Fruit fly (Drosophila melanogaster): ENCODE measurements around the gene GckIII.

The GckIII gene

DNA sequence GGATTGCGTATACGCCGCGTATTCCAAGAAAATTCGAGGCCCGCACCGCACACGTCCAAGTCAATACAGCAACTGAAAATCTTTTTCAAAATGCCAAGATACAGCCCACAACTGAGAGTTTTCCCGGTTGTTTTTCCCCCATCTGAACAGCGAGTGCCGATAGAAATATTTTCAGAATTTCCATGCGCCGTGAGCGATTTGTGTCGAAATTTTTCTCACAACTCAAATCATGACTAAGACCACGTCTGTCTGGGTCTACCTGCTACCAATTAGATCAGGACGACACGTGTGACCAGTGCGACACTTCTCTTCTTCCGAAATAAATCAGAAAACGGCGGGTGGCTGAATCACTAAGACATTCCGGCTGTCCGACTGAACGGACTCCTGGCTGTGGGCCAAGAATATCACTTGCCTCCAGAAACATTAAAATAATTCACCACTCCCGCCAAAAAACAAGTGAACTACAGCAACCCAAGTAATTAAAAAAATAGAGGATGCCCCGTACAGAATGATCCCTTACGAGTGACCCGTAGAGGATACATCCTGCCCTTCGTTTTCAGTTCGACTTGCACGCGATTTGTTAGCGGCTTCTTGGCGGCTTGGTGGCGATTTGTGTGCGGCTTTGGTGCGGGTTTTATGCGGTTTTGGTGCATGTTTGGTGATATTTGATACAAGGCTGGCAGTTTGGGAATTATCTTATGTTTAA is 40.2 kb downstream of the GckIII start, which contains the start of gene cher:
Gene cher (minus strand): TSS at position 51 of the 706 bp plus-strand sequence.
- TF ChIP-seq CG8359 (GFP tag; optimal IDR thresholded peaks at IDR 0.05; ENCODE audit: borderline replicate concordance) = peak; percentile 97
- TF ChIP-seq cwo (GFP tag; optimal IDR thresholded peaks at IDR 0.05) = peak; percentile 30
- TF ChIP-seq salm (tag; optimal IDR thresholded peaks at IDR 0.05) = no peak
- TF ChIP-seq CoRest (tag; optimal IDR thresholded peaks at IDR 0.05) = no peak
- TF ChIP-seq pan (optimal IDR thresholded peaks at IDR 0.05) = no peak
- no peak for TF ChIP-seq pan (GFP tag; optimal IDR thresholded peaks at IDR 0.05 in 1 of 2, IDR thresholded peaks at IDR 0.05 in 1 of 2)
- TF ChIP-seq sd (tag; optimal IDR thresholded peaks at IDR 0.05) = peak; percentile 53
- no peak for TF ChIP-seq nerfin-1 (tag; optimal IDR thresholded peaks at IDR 0.05)
- peak; percentile 61 for TF ChIP-seq Med (GFP tag)
- TF ChIP-seq Ets65A (GFP tag) = peak; percentile 47
- TF ChIP-seq CG2889 (GFP tag; IDR thresholded peaks at IDR 0.05) = no peak
- no peak for TF ChIP-seq CG9932 (GFP tag; IDR thresholded peaks at IDR 0.05)

DNA sequence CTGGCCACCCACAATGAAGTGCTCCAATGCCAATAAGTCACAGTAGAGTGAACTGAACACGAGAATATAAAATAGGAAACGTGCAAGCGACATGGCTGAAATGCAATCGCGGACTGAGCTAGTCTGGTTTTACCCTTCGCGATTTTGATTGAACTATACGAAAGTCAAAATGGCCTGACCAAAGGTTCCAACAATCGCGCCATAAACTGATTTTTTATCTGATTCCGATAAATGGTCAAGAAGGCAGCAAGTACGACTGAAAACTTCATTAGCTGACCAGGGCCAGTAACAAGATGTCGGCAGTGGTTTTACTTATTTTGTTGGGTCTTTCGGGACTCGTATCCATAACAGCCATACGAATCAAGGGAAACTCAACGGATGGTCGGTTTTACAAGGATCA is 41.5 kb downstream of the GckIII start, which contains the start of the genes CG17477 and CG31269:
Gene CG17477 (minus strand): TSS at position 101 of the 400 bp plus-strand sequence.
Gene CG31269 (plus strand): TSS at position 289 of the 400 bp plus-strand sequence.
- TF ChIP-seq CG5953 (GFP tag; IDR thresholded peaks at IDR 0.05) (no peak), CG7556 (GFP tag; optimal IDR thresholded peaks at IDR 0.05) (no peak), onecut (GFP tag; IDR thresholded peaks at IDR 0.05) (no peak), CG9727 (GFP tag; optimal IDR thresholded peaks at IDR 0.05) (no peak), Abd-B (GFP tag; optimal IDR thresholded peaks at IDR 0.05) (no peak), Nf-YA (GFP tag; IDR thresholded peaks at IDR 0.05) (no peak)

DNA sequence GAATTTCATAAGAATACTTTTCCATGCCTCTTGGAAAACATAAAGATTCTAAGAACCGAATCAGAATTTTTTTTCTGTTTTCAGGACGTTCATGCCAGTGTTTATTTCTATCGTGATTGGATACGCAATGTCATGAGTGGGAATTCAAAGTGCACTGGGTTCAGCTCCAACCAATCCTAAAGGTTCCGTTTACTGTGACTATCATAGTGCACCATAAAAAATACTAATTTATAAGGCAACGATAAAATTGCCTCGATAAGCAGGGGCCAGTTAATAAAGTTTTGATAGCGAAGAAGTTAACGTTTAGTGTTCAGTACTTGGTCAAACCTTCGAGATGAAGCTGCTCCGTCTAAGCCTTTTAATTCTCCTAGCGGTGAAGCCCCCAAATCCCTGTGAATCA is 42.6 kb downstream of the GckIII start, which contains the start of gene CG31265:
Gene CG31265 (plus strand): TSS at position 301 of the 400 bp plus-strand sequence.
- TF ChIP-seq CG15011 (GFP tag; optimal IDR thresholded peaks at IDR 0.05) (no peak), CG6254 (GFP tag; optimal IDR thresholded peaks at IDR 0.05) (no peak)

DNA sequence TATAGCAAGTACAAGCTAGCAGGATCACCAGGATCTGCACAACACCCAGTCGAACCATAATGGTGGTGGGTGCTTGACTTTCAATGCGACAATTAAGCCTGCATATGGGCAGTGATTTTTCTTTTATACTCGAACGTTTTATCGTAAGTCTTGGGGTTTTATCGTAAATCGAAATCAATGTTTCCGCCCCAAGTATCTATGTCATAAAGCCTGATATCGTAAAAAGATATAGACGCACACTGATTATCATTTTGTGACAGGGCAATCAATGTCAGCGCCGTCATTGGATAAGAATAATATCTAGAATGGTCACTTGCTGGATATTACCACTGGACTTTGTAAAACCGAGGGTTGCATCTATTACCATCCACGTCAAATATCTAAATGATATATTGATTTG is 45.0 kb downstream of the GckIII start, which contains the start of gene CG17475:
Gene CG17475 (minus strand): TSS at position 101 of the 400 bp plus-strand sequence.
- TF ChIP-seq CG10654 (GFP tag; optimal IDR thresholded peaks at IDR 0.05) = no peak
- no peak for TF ChIP-seq fd102C (GFP tag; optimal IDR thresholded peaks at IDR 0.05)
- TF ChIP-seq CG7786 (GFP tag; optimal IDR thresholded peaks at IDR 0.05) = no peak
- no peak for TF ChIP-seq E2f1 (GFP tag; IDR thresholded peaks at IDR 0.05)
- no peak for TF ChIP-seq Atf3 (GFP tag; optimal IDR thresholded peaks at IDR 0.05)
- no peak for TF ChIP-seq Side (GFP tag; optimal IDR thresholded peaks at IDR 0.05)
- no peak for TF ChIP-seq pum (GFP tag; optimal IDR thresholded peaks at IDR 0.05)
- no peak for TF ChIP-seq CG18476 (GFP tag; optimal IDR thresholded peaks at IDR 0.05)
- TF ChIP-seq CG8290 (GFP tag; optimal IDR thresholded peaks at IDR 0.05) = no peak
- no peak for TF ChIP-seq CG8290 (tag; optimal IDR thresholded peaks at IDR 0.05)
- no peak for TF ChIP-seq CG3838 (GFP tag; optimal IDR thresholded peaks at IDR 0.05)
- no peak for TF ChIP-seq sqz (GFP tag; optimal IDR thresholded peaks at IDR 0.05)
- TF ChIP-seq nmo (GFP tag; optimal IDR thresholded peaks at IDR 0.05) = no peak
- TF ChIP-seq D19A (tag; optimal IDR thresholded peaks at IDR 0.05) = no peak
